Fruit fly (Drosophila melanogaster): Measurements from ENCODE around the gene CG32457.

Gene CG32457

DNA sequence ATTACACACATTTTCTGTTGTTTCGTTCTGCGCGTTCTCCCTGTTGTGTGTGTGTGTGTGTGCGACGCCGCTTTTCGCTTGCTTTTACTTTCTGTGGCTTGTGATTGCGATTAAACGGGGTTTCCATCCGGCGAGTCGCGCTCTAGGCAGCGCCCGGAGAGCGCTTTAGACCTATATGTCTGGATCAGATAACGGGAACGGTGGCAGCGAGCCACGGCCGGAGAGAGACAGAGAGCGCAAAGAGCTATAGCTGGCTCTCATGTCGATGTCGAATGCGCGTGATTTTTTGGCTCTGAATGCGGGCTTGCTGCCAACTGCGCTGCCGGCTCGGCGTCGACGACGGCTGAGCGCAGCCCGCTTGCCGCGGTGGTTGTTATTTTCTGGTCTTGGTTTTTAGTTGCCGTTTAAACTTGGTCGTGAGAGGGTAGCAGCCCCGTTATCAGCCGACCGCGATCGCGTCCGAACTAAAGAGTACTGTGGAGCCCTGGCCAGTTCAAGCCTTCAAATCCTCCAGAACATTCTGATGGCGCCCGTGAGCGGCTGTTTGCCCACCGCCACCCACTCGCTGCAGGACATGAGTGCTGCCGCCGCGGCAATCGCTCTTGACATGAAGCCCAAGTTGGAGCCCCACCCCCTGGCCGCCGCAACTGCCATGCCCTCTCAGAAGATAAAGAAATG, 42.0 kb upstream of the CG32457 start, which contains the start of gene Mes2 (continued):
- TF ChIP-seq en (GFP tag; optimal IDR thresholded peaks at IDR 0.05) = no peak
- no peak for TF ChIP-seq CG43689 (GFP tag; IDR thresholded peaks at IDR 0.05)
- TF ChIP-seq CG15073 (GFP tag; optimal IDR thresholded peaks at IDR 0.05) = no peak
- 0 out of 4 replicates have a peak, but pooled peaks have one; percentile 68 for TF ChIP-seq chinmo (GFP tag; IDR thresholded peaks at IDR 0.05; ENCODE audit: partially characterized antibody)
- no peak for TF ChIP-seq Awh (GFP tag; IDR thresholded peaks at IDR 0.05)
- no peak for TF ChIP-seq Xrp1 (GFP tag; IDR thresholded peaks at IDR 0.05)
- TF ChIP-seq Taf1 (GFP tag; IDR thresholded peaks at IDR 0.05) = no peak
- TF ChIP-seq Sry-δ (GFP tag; optimal IDR thresholded peaks at IDR 0.05) = no peak
- no peak for TF ChIP-seq az2 (GFP tag; optimal IDR thresholded peaks at IDR 0.05)
- TF ChIP-seq CG7556 (GFP tag; optimal IDR thresholded peaks at IDR 0.05) = no peak
- no peak for TF ChIP-seq scrt (GFP tag; optimal IDR thresholded peaks at IDR 0.05)
- no peak for TF ChIP-seq dm (GFP tag; optimal IDR thresholded peaks at IDR 0.05)
- no peak for TF ChIP-seq CG32767 (GFP tag; IDR thresholded peaks at IDR 0.05)
- no peak for TF ChIP-seq CG17912 (GFP tag; optimal IDR thresholded peaks at IDR 0.05)
- TF ChIP-seq CG13894 (tag; optimal IDR thresholded peaks at IDR 0.05) = no peak
- TF ChIP-seq zen2 (GFP tag; IDR thresholded peaks at IDR 0.05; ENCODE audit: partially characterized antibody) = 0 out of 3 replicates have a peak, but pooled peaks have one; percentile 42
- no peak for TF ChIP-seq CG17359 (tag; optimal IDR thresholded peaks at IDR 0.05)
- TF ChIP-seq CG31224 (GFP tag; IDR thresholded peaks at IDR 0.05) = no peak
- TF ChIP-seq CG11723 (GFP tag; optimal IDR thresholded peaks at IDR 0.05) = peak; percentile 65
- TF ChIP-seq Chrac-16 (GFP tag; optimal IDR thresholded peaks at IDR 0.05) = no peak
- no peak for TF ChIP-seq zfh2 (GFP tag; optimal IDR thresholded peaks at IDR 0.05)
- no peak for TF ChIP-seq MESR4 (GFP tag; optimal IDR thresholded peaks at IDR 0.05)
- no peak for TF ChIP-seq CG3281 (GFP tag; optimal IDR thresholded peaks at IDR 0.05)
- TF ChIP-seq CG9797 (GFP tag; optimal IDR thresholded peaks at IDR 0.05) = no peak
- TF ChIP-seq CG10267 (tag; optimal IDR thresholded peaks at IDR 0.05) = no peak
- TF ChIP-seq CG11093 (GFP tag; IDR thresholded peaks at IDR 0.05) = no peak
- no peak for TF ChIP-seq Bgb (GFP tag; IDR thresholded peaks at IDR 0.05; ENCODE audit: partially characterized antibody)
- TF ChIP-seq Bdp1 (GFP tag; optimal IDR thresholded peaks at IDR 0.05) = no peak
- TF ChIP-seq pros (GFP tag; optimal IDR thresholded peaks at IDR 0.05) = peak; percentile 95
- no peak for TF ChIP-seq CG14710 (tag; optimal IDR thresholded peaks at IDR 0.05)
- TF ChIP-seq MBD-R2 (GFP tag; IDR thresholded peaks at IDR 0.05) = no peak
- no peak for TF ChIP-seq gro (GFP tag; optimal IDR thresholded peaks at IDR 0.05)
- TF ChIP-seq Hmr (GFP tag; optimal IDR thresholded peaks at IDR 0.05) = no peak
- no peak for TF ChIP-seq fd102C (GFP tag; optimal IDR thresholded peaks at IDR 0.05)
- TF ChIP-seq CG18476 (GFP tag; optimal IDR thresholded peaks at IDR 0.05) = no peak
- TF ChIP-seq tx (GFP tag; optimal IDR thresholded peaks at IDR 0.05) = no peak
- TF ChIP-seq CG4328 (GFP tag; optimal IDR thresholded peaks at IDR 0.05) = no peak
- peak; percentile 96 for TF ChIP-seq CG15479 (GFP tag; optimal IDR thresholded peaks at IDR 0.05)
- TF ChIP-seq cg (GFP tag; optimal IDR thresholded peaks at IDR 0.05) = peak; percentile 81
- TF ChIP-seq CG12744 (GFP tag; optimal IDR thresholded peaks at IDR 0.05) = no peak
- no peak for TF ChIP-seq ATbp (GFP tag; optimal IDR thresholded peaks at IDR 0.05)
- no peak for TF ChIP-seq CG13123 (GFP tag; optimal IDR thresholded peaks at IDR 0.05)
- TF ChIP-seq ERR (GFP tag; optimal IDR thresholded peaks at IDR 0.05) = no peak
- no peak for TF ChIP-seq Elba2 (GFP tag; optimal IDR thresholded peaks at IDR 0.05)
- TF ChIP-seq fd64A (GFP tag; optimal IDR thresholded peaks at IDR 0.05) = no peak
- TF ChIP-seq inv (GFP tag; IDR thresholded peaks at IDR 0.05; ENCODE audit: partially characterized antibody) = no peak
- TF ChIP-seq amos (GFP tag; IDR thresholded peaks at IDR 0.05; ENCODE audit: partially characterized antibody) = no peak
- TF ChIP-seq ato (GFP tag; IDR thresholded peaks at IDR 0.05; ENCODE audit: partially characterized antibody) = no peak
- no peak for TF ChIP-seq CG2202 (tag; optimal IDR thresholded peaks at IDR 0.05)
- TF ChIP-seq twi (tag; optimal IDR thresholded peaks at IDR 0.05) = peak; percentile 55
